Fruit fly (Drosophila melanogaster) whole organism, wandering third instar larva: Measurements from ENCODE around the gene Cyp18a1.

Experiments used
- Dfd ChIP-seq: fragments of >200 bp; optimal IDR thresholded peaks from 2 replicates; lab custom pipeline; 2017; ENCODE audit warnings: missing biosample characterization, missing genetic modification characterization
- Hr78 ChIP-seq: fragments of >200 bp; optimal IDR thresholded peaks from 2 replicates; lab custom pipeline; 2017; ENCODE audit warnings: missing biosample characterization, missing genetic modification characterization
- OdsH ChIP-seq: fragments of 200-800 bp; sonication (Bioruptor generic); optimal IDR thresholded peaks from 2 replicates; lab custom pipeline; 2016; ENCODE audit warnings: missing biosample characterization, mild to moderate bottlenecking, missing genetic modification characterization
- h ChIP-seq: fragments of 200-800 bp; sonication (Bioruptor generic); optimal IDR thresholded peaks from 3 replicates; lab custom pipeline; 2016; ENCODE audit warnings: missing biosample characterization, mild to moderate bottlenecking, missing genetic modification characterization
- psq ChIP-seq: fragments of 200-800 bp; sonication (Bioruptor generic); optimal IDR thresholded peaks from 3 replicates; lab custom pipeline; 2017; ENCODE audit warnings: missing biosample characterization, mild to moderate bottlenecking, missing genetic modification characterization, moderate library complexity

dm6 chrX:18662053-18662452, 30.8 kb downstream of the Cyp18a1 start, which contains the start of gene CG6696:
- TF ChIP-seq Hr78: no peak
- no peak for TF ChIP-seq h (GFP tag; lab: Kevin White, UChicago)
- no peak for TF ChIP-seq Dfd
- TF ChIP-seq psq: no peak
- no peak for TF ChIP-seq OdsH (GFP tag; lab: Kevin White, UChicago)
